Worm (Caenorhabditis elegans) whole organism, L2 larva: Measurements from ENCODE around the gene Y67A10A.3.

Experiments used
- aly-2 ChIP-seq: fragments of 150-350 bp; optimal IDR thresholded peaks from 2 replicates; lab custom pipeline; 2014; ENCODE audit warnings: missing biosample characterization, missing genetic modification characterization
- ama-1 ChIP-seq: fragments of 150-350 bp; optimal IDR thresholded peaks from 2 replicates; lab custom pipeline; 2018; ENCODE audit warnings: inconsistent platforms
- ceh-82 ChIP-seq: fragments of 150-350 bp; optimal IDR thresholded peaks from 2 replicates; lab custom pipeline; 2014; ENCODE audit warnings: missing biosample characterization, missing genetic modification characterization
- lin-13 ChIP-seq: fragments of 150-350 bp; optimal IDR thresholded peaks from 2 replicates; lab custom pipeline; 2014; ENCODE audit warnings: missing biosample characterization, missing genetic modification reagents, missing genetic modification characterization
- mab-5 ChIP-seq: fragments of 150-350 bp; optimal IDR thresholded peaks from 2 replicates; lab custom pipeline; 2014; ENCODE audit warnings: missing biosample characterization, missing genetic modification characterization
- nhr-11 ChIP-seq: fragments of 150-350 bp; optimal IDR thresholded peaks from 2 replicates; lab custom pipeline; 2014; ENCODE audit warnings: missing biosample characterization, missing genetic modification characterization
- skn-1 ChIP-seq: sonication (generic microtip); optimal IDR thresholded peaks from 2 replicates; lab custom pipeline; 2017; ENCODE audit warnings: missing biosample characterization, missing genetic modification characterization
- zag-1 ChIP-seq: fragments of 150-350 bp; optimal IDR thresholded peaks from 2 replicates; lab custom pipeline; 2014; ENCODE audit warnings: missing biosample characterization, missing genetic modification characterization

ce11 chrIV:14356120-14356519 lies 21.9 kb upstream of the Y67A10A.3 start:
- TF ChIP-seq nhr-11 (tag; lab: Kevin White, UChicago) = no peak
- peak; percentile 16 for TF ChIP-seq lin-13
- TF ChIP-seq mab-5 (tag; lab: Kevin White, UChicago) = peak; percentile 51
- no peak for TF ChIP-seq skn-1 (tag; lab: Kevin White, UChicago)
- TF ChIP-seq aly-2 (tag; lab: Kevin White, UChicago) = no peak
- peak; percentile 37 for TF ChIP-seq zag-1 (tag; lab: Kevin White, UChicago)
- no peak for TF ChIP-seq ceh-82 (tag; lab: Kevin White, UChicago)
- no peak for TF ChIP-seq ama-1 (lab: Kevin White, UChicago)
